Worm (Caenorhabditis elegans) whole organism, mixed stage, embryonic: Measurements from ENCODE around the gene C15H9.4.

Source experiments
- ceh-39 ChIP-seq: fragments of 150-350 bp; optimal IDR thresholded peaks from 2 replicates; lab custom pipeline; 2014; ENCODE audit warnings: missing biosample characterization, missing genetic modification characterization
- drap-1 ChIP-seq: fragments of 200-800 bp; sonication (Bioruptor generic); optimal IDR thresholded peaks from 3 replicates; lab custom pipeline; 2018; ENCODE audit warnings: mild to moderate bottlenecking, missing genetic modification characterization, missing compliant biosample characterization
- elt-1 ChIP-seq: sonication (generic microtip); optimal IDR thresholded peaks from 2 replicates; lab custom pipeline; 2017; ENCODE audit warnings: missing genetic modification characterization, mild to moderate bottlenecking, missing compliant biosample characterization, antibody characterized with exemption, moderate library complexity, borderline replicate concordance; ENCODE audit not compliant: insufficient read depth
- elt-3 ChIP-seq: fragments of 150-350 bp; optimal IDR thresholded peaks from 2 replicates; lab custom pipeline; 2014; ENCODE audit warnings: missing biosample characterization, missing genetic modification characterization
- hlh-1 ChIP-seq: fragments of 150-350 bp; optimal IDR thresholded peaks from 2 replicates; lab custom pipeline; 2014; ENCODE audit warnings: missing biosample characterization, missing genetic modification reagents, missing genetic modification characterization
- lin-13 ChIP-seq: fragments of 150-350 bp; optimal IDR thresholded peaks from 2 replicates; lab custom pipeline; 2014; ENCODE audit warnings: missing biosample characterization, missing genetic modification characterization
- lsy-2 ChIP-seq: fragments of 150-350 bp; optimal IDR thresholded peaks from 2 replicates; lab custom pipeline; 2014; ENCODE audit warnings: missing biosample characterization, missing genetic modification characterization
- nhr-2 ChIP-seq: fragments of 150-350 bp; optimal IDR thresholded peaks from 2 replicates; lab custom pipeline; 2014; ENCODE audit warnings: missing biosample characterization, missing genetic modification characterization
- sem-2 ChIP-seq: fragments of 200-800 bp; sonication (Bioruptor generic); optimal IDR thresholded peaks from 2 replicates; lab custom pipeline; 2018; ENCODE audit warnings: mild to moderate bottlenecking, missing genetic modification characterization, missing compliant biosample characterization
- sptf-1 ChIP-seq: sonication (generic microtip); optimal IDR thresholded peaks from 2 replicates; lab custom pipeline; 2017; ENCODE audit warnings: mild to moderate bottlenecking, missing genetic modification characterization, moderate library complexity, missing compliant biosample characterization
- unc-120 ChIP-seq: sonication (generic microtip); optimal IDR thresholded peaks from 2 replicates; lab custom pipeline; 2017; ENCODE audit warnings: missing genetic modification characterization, missing compliant biosample characterization; ENCODE audit not compliant: poor library complexity, severe bottlenecking
- unc-39 ChIP-seq: fragments of 150-350 bp; optimal IDR thresholded peaks from 2 replicates; lab custom pipeline; 2014; ENCODE audit warnings: missing biosample characterization, missing genetic modification characterization
- unc-62 ChIP-seq: fragments of 150-350 bp; optimal IDR thresholded peaks from 2 replicates; lab custom pipeline; 2014; ENCODE audit warnings: missing biosample characterization, missing genetic modification reagents, missing genetic modification characterization
- ztf-11 ChIP-seq: fragments of 150-350 bp; optimal IDR thresholded peaks from 2 replicates; lab custom pipeline; 2014; ENCODE audit warnings: missing biosample characterization, missing genetic modification characterization

ce11 chrX:6085824-6086223, 11.6 kb upstream of the C15H9.4 start, which contains the start of gene C45B2.1:
- no peak for TF ChIP-seq ztf-11
- no peak for TF ChIP-seq unc-62 (GFP tag; lab: Kevin White, UChicago)
- no peak for TF ChIP-seq sptf-1 (tag; lab: Kevin White, UChicago)
- no peak for TF ChIP-seq lin-13 (tag; lab: Kevin White, UChicago)
- TF ChIP-seq nhr-2 (tag; lab: Kevin White, UChicago): no peak
- no peak for TF ChIP-seq unc-39 (tag; lab: Kevin White, UChicago)
- no peak for TF ChIP-seq elt-3 (tag; lab: Kevin White, UChicago)
- TF ChIP-seq ceh-39 (tag; lab: Kevin White, UChicago): no peak
- TF ChIP-seq unc-120 (tag; lab: Kevin White, UChicago): no peak
- TF ChIP-seq elt-1: no peak
- TF ChIP-seq lsy-2: no peak
- no peak for TF ChIP-seq drap-1 (GFP tag; lab: Kevin White, UChicago)
- no peak for TF ChIP-seq hlh-1
- no peak for TF ChIP-seq sem-2 (GFP tag; lab: Kevin White, UChicago)
